Worm (Caenorhabditis elegans): ENCODE measurements around the gene Y22D7AL.16.

DNA sequence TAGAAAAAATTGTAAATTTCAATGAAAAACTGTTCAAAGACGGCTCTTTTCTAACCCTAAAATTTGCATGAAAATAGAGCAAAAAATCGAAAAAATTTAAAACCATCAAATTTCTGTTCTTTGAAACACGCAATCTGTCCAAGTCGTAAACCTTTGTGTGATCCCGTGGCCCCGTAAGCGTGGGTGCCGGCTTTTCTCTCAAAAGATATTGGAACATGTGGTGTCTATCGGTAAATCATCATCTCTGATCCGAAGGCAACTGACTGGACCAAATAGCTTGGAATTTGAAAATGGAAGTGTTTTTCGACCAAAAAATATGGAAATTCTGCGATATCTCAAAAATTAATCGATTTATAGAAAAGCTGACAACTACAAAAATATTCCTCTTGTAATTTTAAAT lies 13.7 kb upstream of the Y22D7AL.16 start:
- TF ChIP-seq R02D3.7 (tag; optimal IDR thresholded peaks at IDR 0.05) (no peak), nhr-23 (tag; optimal IDR thresholded peaks at IDR 0.05) (no peak), ztf-1 (GFP tag; conservative IDR thresholded peaks at IDR 0.05) (no peak), ceh-82 (tag; optimal IDR thresholded peaks at IDR 0.05) (no peak), ceh-16 (tag; optimal IDR thresholded peaks at IDR 0.05) (no peak), dmd-4 (tag; optimal IDR thresholded peaks at IDR 0.05) (no peak), unc-39 (tag; optimal IDR thresholded peaks at IDR 0.05) (no peak), elt-1 (tag; optimal IDR thresholded peaks at IDR 0.05) (no peak), sma-9 (GFP tag; optimal IDR thresholded peaks at IDR 0.05) (no peak), sma-9 (tag; optimal IDR thresholded peaks at IDR 0.05) (no peak), nhr-11 (tag; optimal IDR thresholded peaks at IDR 0.05) (no peak), aly-2 (tag; optimal IDR thresholded peaks at IDR 0.05) (no peak), nhr-129 (tag; optimal IDR thresholded peaks at IDR 0.05) (no peak), lsy-2 (tag; optimal IDR thresholded peaks at IDR 0.05) (no peak), ztf-11 (tag; optimal IDR thresholded peaks at IDR 0.05) (no peak)

Measured in whole organism, L2 larva.